Fruit fly (Drosophila melanogaster) whole organism, embryonic: ENCODE measurements around the gene Sdhaf3.

Source experiments
- B-H2 ChIP-seq: fragments of 200-800 bp; sonication (Bioruptor generic); optimal IDR thresholded peaks from 2 replicates; lab custom pipeline; 2018; ENCODE audit warnings: missing biosample characterization, mild to moderate bottlenecking, missing genetic modification characterization
- C15 ChIP-seq: fragments of 200-800 bp; sonication (Bioruptor generic); IDR thresholded peaks from 3 replicates; pipeline ENCODE4 v1.3.6; 2022; ENCODE audit warnings: missing biosample characterization, missing genetic modification characterization
- CG1024 ChIP-seq: fragments of 200-800 bp; sonication (Bioruptor generic); IDR thresholded peaks from 2 replicates; pipeline ENCODE4 v1.3.6; 2022; ENCODE audit warnings: missing biosample characterization, missing genetic modification characterization
- CG1529 ChIP-seq: fragments of 200-800 bp; sonication (Bioruptor generic); optimal IDR thresholded peaks from 3 replicates; lab custom pipeline; 2018; ENCODE audit warnings: missing biosample characterization, missing genetic modification characterization
- CG16815 ChIP-seq: fragments of 200-800 bp; sonication (Bioruptor generic); optimal IDR thresholded peaks from 3 replicates; lab custom pipeline; 2017; ENCODE audit warnings: missing biosample characterization, mild to moderate bottlenecking, missing genetic modification characterization
- CG17361 ChIP-seq: fragments of 200-800 bp; sonication (Bioruptor generic); IDR thresholded peaks from 3 replicates; pipeline ENCODE4 v1.3.6; 2022; ENCODE audit warnings: missing biosample characterization, missing genetic modification characterization
- CG17829 ChIP-seq: fragments of 200-800 bp; optimal IDR thresholded peaks from 2 replicates; lab custom pipeline; 2019; ENCODE audit warnings: missing biosample characterization, mild to moderate bottlenecking, missing genetic modification characterization, moderate library complexity
- CG18619 ChIP-seq: fragments of 200-800 bp; sonication (Bioruptor generic); optimal IDR thresholded peaks from 3 replicates; lab custom pipeline; 2017; ENCODE audit warnings: missing biosample characterization, mild to moderate bottlenecking, missing genetic modification characterization
- CG2712 ChIP-seq: fragments of 200-800 bp; optimal IDR thresholded peaks from 3 replicates; lab custom pipeline; 2019; ENCODE audit warnings: missing biosample characterization, mild to moderate bottlenecking, missing genetic modification characterization, moderate library complexity
- CG31224 ChIP-seq: fragments of 200-800 bp; sonication (Bioruptor generic); IDR thresholded peaks from 2 replicates; pipeline ENCODE4 v1.3.6; 2022; ENCODE audit warnings: missing biosample characterization, missing genetic modification characterization
- CG31388 ChIP-seq: fragments of 200-800 bp; sonication (Bioruptor generic); optimal IDR thresholded peaks from 2 replicates; lab custom pipeline; 2016; ENCODE audit warnings: missing biosample characterization, missing genetic modification characterization
- CG3163 ChIP-seq: fragments of 200-800 bp; sonication (Bioruptor generic); optimal IDR thresholded peaks from 3 replicates; lab custom pipeline; 2016; ENCODE audit warnings: missing biosample characterization, missing genetic modification characterization
- CG32532 ChIP-seq: fragments of 200-800 bp; sonication (Bioruptor generic); IDR thresholded peaks from 2 replicates; pipeline ENCODE4 v1.3.6; 2022; ENCODE audit warnings: missing biosample characterization, missing genetic modification characterization
- CG32772 ChIP-seq: fragments of 200-800 bp; sonication (Bioruptor generic); IDR thresholded peaks from 2 replicates; pipeline ENCODE4 v1.3.6; 2022; ENCODE audit warnings: missing biosample characterization, missing genetic modification characterization
- CG34376 ChIP-seq: fragments of 200-800 bp; sonication (Bioruptor generic); optimal IDR thresholded peaks from 2 replicates; lab custom pipeline; 2018; ENCODE audit warnings: missing biosample characterization, mild to moderate bottlenecking, missing genetic modification characterization
- CG34422 ChIP-seq: fragments of 200-800 bp; sonication (Bioruptor generic); IDR thresholded peaks from 3 replicates; pipeline ENCODE4 v1.3.6; 2022; ENCODE audit warnings: missing biosample characterization, missing genetic modification characterization
- CG7963 ChIP-seq: fragments of 200-800 bp; sonication (Bioruptor generic); IDR thresholded peaks from 3 replicates; pipeline ENCODE4 v1.3.6; 2022; ENCODE audit warnings: missing biosample characterization, missing genetic modification characterization; ENCODE audit not compliant: partially characterized antibody
- CG9609 ChIP-seq: fragments of 200-800 bp; sonication (Bioruptor generic); optimal IDR thresholded peaks from 3 replicates; lab custom pipeline; 2016; ENCODE audit warnings: missing biosample characterization, missing genetic modification characterization
- HLH54F ChIP-seq: fragments of 200-800 bp; sonication (Bioruptor generic); optimal IDR thresholded peaks from 3 replicates; lab custom pipeline; 2016; ENCODE audit warnings: missing biosample characterization, missing genetic modification characterization
- HmgD ChIP-seq: fragments of 200-800 bp; sonication (Bioruptor generic); optimal IDR thresholded peaks from 3 replicates; lab custom pipeline; 2016; ENCODE audit warnings: missing biosample characterization, missing genetic modification characterization
- Hr78 ChIP-seq, 2 experiments: fragments of 200-800 bp in 1 of 2; fragments of >200 bp in 1 of 2; sonication (Bioruptor generic) in 1 of 2; optimal IDR thresholded peaks; 2 replicates each; lab custom pipeline; 2017 to 2019; ENCODE audit warnings: missing biosample characterization in 2 of 2, missing genetic modification characterization in 2 of 2, mild to moderate bottlenecking in 1 of 2, moderate library complexity in 1 of 2
- Jarid2 ChIP-seq: fragments of 200-800 bp; sonication (Bioruptor generic); optimal IDR thresholded peaks from 3 replicates; lab custom pipeline; 2017; ENCODE audit warnings: mild to moderate bottlenecking, missing biosample characterization, missing genetic modification reagents, missing genetic modification characterization
- Kr ChIP-seq: fragments of 200-800 bp; sonication (Bioruptor generic); optimal IDR thresholded peaks from 2 replicates; lab custom pipeline; 2017; ENCODE audit warnings: missing biosample characterization, mild to moderate bottlenecking, missing genetic modification characterization
- Lpt ChIP-seq: fragments of >200 bp; optimal IDR thresholded peaks from 2 replicates; lab custom pipeline; 2018; ENCODE audit warnings: missing biosample characterization, missing genetic modification characterization
- Oaz ChIP-seq: fragments of 200-800 bp; sonication (Bioruptor generic); IDR thresholded peaks from 2 replicates; pipeline ENCODE4 v1.3.6; 2022; ENCODE audit warnings: missing biosample characterization, missing genetic modification characterization
- Pdp1 ChIP-seq, 2 experiments: fragments of 200-800 bp; sonication (Bioruptor generic); optimal IDR thresholded peaks; 3 replicates each; lab custom pipeline; 2016; ENCODE audit warnings: missing biosample characterization in 2 of 2, missing genetic modification characterization in 2 of 2, mild to moderate bottlenecking in 1 of 2, moderate library complexity in 1 of 2
- Sin3A ChIP-seq: fragments of >200 bp; optimal IDR thresholded peaks from 2 replicates; lab custom pipeline; 2018
- chinmo ChIP-seq: fragments of 200-800 bp; sonication (Bioruptor generic); IDR thresholded peaks from 4 replicates; pipeline ENCODE4 v1.3.6; 2022; ENCODE audit warnings: missing biosample characterization, missing genetic modification characterization; ENCODE audit not compliant: partially characterized antibody
- cwo ChIP-seq: fragments of 200-800 bp; sonication (Bioruptor generic); optimal IDR thresholded peaks from 3 replicates; lab custom pipeline; 2017; ENCODE audit warnings: missing biosample characterization, missing genetic modification characterization, mild to moderate bottlenecking, moderate library complexity, missing genetic modification reagents
- emc ChIP-seq: fragments of 200-800 bp; sonication (Bioruptor generic); optimal IDR thresholded peaks from 2 replicates; lab custom pipeline; 2016; ENCODE audit warnings: missing biosample characterization, missing genetic modification characterization
- exex ChIP-seq: fragments of 200-800 bp; sonication (Bioruptor generic); optimal IDR thresholded peaks from 4 replicates; lab custom pipeline; 2018; ENCODE audit warnings: missing biosample characterization, mild to moderate bottlenecking, missing genetic modification characterization, moderate library complexity
- eyg ChIP-seq: fragments of 200-800 bp; sonication (Bioruptor generic); optimal IDR thresholded peaks from 3 replicates; lab custom pipeline; 2016; ENCODE audit warnings: missing biosample characterization, missing genetic modification characterization
- grn ChIP-seq: fragments of 200-800 bp; sonication (Bioruptor generic); optimal IDR thresholded peaks from 3 replicates; lab custom pipeline; 2017; ENCODE audit warnings: missing biosample characterization, missing genetic modification characterization
- h ChIP-seq: fragments of >200 bp; optimal IDR thresholded peaks from 2 replicates; lab custom pipeline; 2017
- jumu ChIP-seq: fragments of 200-800 bp; sonication (Bioruptor generic); optimal IDR thresholded peaks from 3 replicates; lab custom pipeline; 2016; ENCODE audit warnings: missing biosample characterization, missing genetic modification characterization
- mld ChIP-seq: fragments of 200-800 bp; sonication (Bioruptor generic); IDR thresholded peaks from 3 replicates; pipeline ENCODE4 v1.3.6; 2022; ENCODE audit warnings: missing biosample characterization, missing genetic modification characterization; ENCODE audit not compliant: partially characterized antibody
- nau ChIP-seq: fragments of 200-800 bp; sonication (Bioruptor generic); optimal IDR thresholded peaks from 3 replicates; lab custom pipeline; 2017; ENCODE audit warnings: missing biosample characterization, mild to moderate bottlenecking, missing genetic modification characterization, missing genetic modification reagents
- nom ChIP-seq: fragments of 200-800 bp; sonication (Bioruptor generic); optimal IDR thresholded peaks from 2 replicates; lab custom pipeline; 2017; ENCODE audit warnings: missing biosample characterization, missing genetic modification characterization, mild to moderate bottlenecking, moderate library complexity, missing genetic modification reagents
- otp ChIP-seq: fragments of 200-800 bp; sonication (Bioruptor generic); IDR thresholded peaks from 3 replicates; pipeline ENCODE4, ENCODE4 v1.3.6; 2022; ENCODE audit warnings: missing biosample characterization, missing genetic modification characterization
- pnt ChIP-seq: fragments of 200-800 bp; sonication (Bioruptor generic); optimal IDR thresholded peaks from 3 replicates; lab custom pipeline; 2016; ENCODE audit warnings: missing biosample characterization, missing genetic modification characterization
- prd ChIP-seq, 3 experiments: fragments of >200 bp in 2 of 3; fragments of 200-800 bp in 1 of 3; sonication (Bioruptor generic) in 1 of 3; optimal IDR thresholded peaks in 2 of 3; IDR thresholded peaks in 1 of 3; 2 replicates in 2 of 3; 3 replicates in 1 of 3; pipeline versions ENCODE4 v1.3.6 to Lab custom; 2017 to 2022; ENCODE audit warnings: missing biosample characterization in 1 of 3, missing genetic modification characterization in 1 of 3
- pzg ChIP-seq: fragments of 200-800 bp; sonication (Bioruptor generic); optimal IDR thresholded peaks from 3 replicates; lab custom pipeline; 2018; ENCODE audit warnings: missing biosample characterization, mild to moderate bottlenecking, missing genetic modification characterization, moderate library complexity
- salm ChIP-seq: fragments of 200-800 bp; sonication (Bioruptor generic); optimal IDR thresholded peaks from 2 replicates; lab custom pipeline; 2018; ENCODE audit warnings: missing biosample characterization, mild to moderate bottlenecking, missing genetic modification characterization
- sens-2 ChIP-seq: fragments of 200-800 bp; sonication (Bioruptor generic); IDR thresholded peaks from 2 replicates; pipeline ENCODE4 v1.3.6; 2022; ENCODE audit warnings: missing biosample characterization, missing genetic modification characterization
- sqz ChIP-seq: fragments of 200-800 bp; sonication (Bioruptor generic); optimal IDR thresholded peaks from 3 replicates; lab custom pipeline; 2018; ENCODE audit warnings: missing biosample characterization, mild to moderate bottlenecking, missing genetic modification characterization
- sr ChIP-seq: fragments of 200-800 bp; sonication (Bioruptor generic); IDR thresholded peaks from 3 replicates; pipeline ENCODE4 v1.3.6; 2022; ENCODE audit warnings: missing biosample characterization, missing genetic modification characterization
- sug ChIP-seq: fragments of 200-800 bp; optimal IDR thresholded peaks from 2 replicates; lab custom pipeline; 2019; ENCODE audit warnings: missing biosample characterization, mild to moderate bottlenecking, missing genetic modification characterization, moderate library complexity
- tx ChIP-seq: fragments of 200-800 bp; sonication (Bioruptor generic); optimal IDR thresholded peaks from 2 replicates; lab custom pipeline; 2016; ENCODE audit warnings: missing biosample characterization, missing genetic modification characterization
- zfh2 ChIP-seq: fragments of 200-800 bp; sonication (Bioruptor generic); optimal IDR thresholded peaks from 2 replicates; lab custom pipeline; 2016; ENCODE audit warnings: missing biosample characterization, missing genetic modification characterization

The Sdhaf3 gene

dm6 chr3R:16448378-16449134, 33.7 kb downstream of the Sdhaf3 start (continued):
- TF ChIP-seq prd (optimal IDR thresholded peaks at IDR 0.05; lab: Kevin White, UChicago) (no peak), prd (GFP tag; IDR thresholded peaks at IDR 0.05; lab: Robert Waterston, UW) (peak; percentile 83), eyg (GFP tag; lab: Kevin White, UChicago) (no peak), CG18619 (GFP tag; lab: Kevin White, UChicago) (no peak), CG7963 (GFP tag; lab: Robert Waterston, UW) (no peak), CG1529 (GFP tag; lab: Kevin White, UChicago) (peak; percentile 23), Oaz (peak; percentile 63), emc (GFP tag; lab: Kevin White, UChicago) (peak; percentile 47), CG2712 (peak; percentile 75), B-H2 (GFP tag; lab: Kevin White, UChicago) (no peak), otp (peak; percentile 93), Jarid2 (GFP tag; lab: Kevin White, UChicago) (no peak), tx (GFP tag; lab: Kevin White, UChicago) (peak; percentile 56), Sin3A (no peak), nau (GFP tag; lab: Kevin White, UChicago) (peak; percentile 58)

dm6 chr3R:16447448-16448045, 34.7 kb downstream of the Sdhaf3 start:
- no peak for TF ChIP-seq pzg
- peak in 1 of 2 experiments; percentile 47 for TF ChIP-seq Hr78 (GFP tag; optimal IDR thresholded peaks at IDR 0.05; lab: Kevin White, UChicago)
- no peak for TF ChIP-seq h
- TF ChIP-seq exex (tag; lab: Kevin White, UChicago) = peak; percentile 75
- TF ChIP-seq chinmo (GFP tag; lab: Robert Waterston, UW) = 0 out of 4 replicates have a peak, but pooled peaks have one; percentile 69
- no peak for TF ChIP-seq zfh2
- no peak for TF ChIP-seq sens-2 (GFP tag; lab: Robert Waterston, UW)
- no peak for TF ChIP-seq nom
- TF ChIP-seq jumu (GFP tag; lab: Kevin White, UChicago) = no peak
- TF ChIP-seq HmgD (GFP tag; lab: Kevin White, UChicago) = no peak
- no peak for TF ChIP-seq salm (tag; lab: Kevin White, UChicago)
- TF ChIP-seq sug (tag; lab: Kevin White, UChicago) = peak; percentile 51
- TF ChIP-seq CG32772 (GFP tag; lab: Robert Waterston, UW) = no peak
- no peak for TF ChIP-seq CG34422 (GFP tag; lab: Robert Waterston, UW)
- no peak for TF ChIP-seq Lpt (GFP tag; lab: Kevin White, UChicago)
- TF ChIP-seq Pdp1 (GFP tag; optimal IDR thresholded peaks at IDR 0.05; lab: Kevin White, UChicago) = peak in 1 of 2 experiments; percentile 51
- no peak for TF ChIP-seq CG32532 (GFP tag; lab: Robert Waterston, UW)
- TF ChIP-seq HLH54F = no peak
- peak; percentile 74 for TF ChIP-seq grn (GFP tag; lab: Kevin White, UChicago)
- no peak for TF ChIP-seq cwo
- no peak for TF ChIP-seq Kr (GFP tag; lab: Kevin White, UChicago)
- no peak for TF ChIP-seq sqz (GFP tag; lab: Kevin White, UChicago)
- peak; percentile 10 for TF ChIP-seq CG34376 (GFP tag; lab: Kevin White, UChicago)
- no peak for TF ChIP-seq mld (GFP tag; lab: Robert Waterston, UW)
- no peak for TF ChIP-seq CG3163 (GFP tag; lab: Kevin White, UChicago)
- no peak for TF ChIP-seq pnt (GFP tag; lab: Kevin White, UChicago)
- TF ChIP-seq CG16815 (GFP tag; lab: Kevin White, UChicago) = no peak
- TF ChIP-seq sr = no peak
- no peak for TF ChIP-seq CG9609
- TF ChIP-seq CG17829 = no peak
- no peak for TF ChIP-seq CG1024 (GFP tag; lab: Robert Waterston, UW)
- no peak for TF ChIP-seq C15 (GFP tag; lab: Robert Waterston, UW)
- no peak for TF ChIP-seq CG17361 (GFP tag; lab: Robert Waterston, UW)
- no peak for TF ChIP-seq CG31388 (GFP tag; lab: Kevin White, UChicago)
- TF ChIP-seq CG31224 (GFP tag; lab: Robert Waterston, UW) = no peak
